Worm (Caenorhabditis elegans): ENCODE results near the gene srt-48.
"Not testable (repeated sequence)": the region's sequence is repeated elsewhere in the genome, so short reads cannot be mapped to it uniquely, and the experiment has no call there.

srt-48 gene

ce11 chrIV:15049288-15050094 is 19.2 kb downstream of the srt-48 start (continued):
- TF ChIP-seq hrde-1 (tag; optimal IDR thresholded peaks at IDR 0.05; ENCODE audit: borderline replicate concordance) (peak; percentile 45), F39B2.1 (GFP tag; IDR thresholded peaks at IDR 0.05) (no peak), nhr-27 (tag; optimal IDR thresholded peaks at IDR 0.05) (no peak), chd-7 (tag; optimal IDR thresholded peaks at IDR 0.05) (peak; percentile 76), snpc-3.4 (tag; optimal IDR thresholded peaks at IDR 0.05) (peak; percentile 3), repo-1 (tag; optimal IDR thresholded peaks at IDR 0.05) (peak; percentile 66), tbx-9 (tag; optimal IDR thresholded peaks at IDR 0.05; ENCODE audit: borderline replicate concordance) (no peak), lsy-27 (tag; optimal IDR thresholded peaks at IDR 0.05; ENCODE audit: borderline replicate concordance, insufficient read depth) (no peak), egl-18 (GFP tag; IDR thresholded peaks at IDR 0.05) (no peak), B0019.2 (GFP tag; conservative IDR thresholded peaks at IDR 0.05) (no peak), rpc-1 (optimal IDR thresholded peaks at IDR 0.05) (no peak), rpc-1 (tag; optimal IDR thresholded peaks at IDR 0.05) (no peak), F10E7.11 (tag; optimal IDR thresholded peaks at IDR 0.05) (no peak), T26A5.8 (tag; optimal IDR thresholded peaks at IDR 0.05) (peak; percentile 37), rec-8 (tag; optimal IDR thresholded peaks at IDR 0.05) (peak in 1 of 2 experiments; percentile 24), aptf-2 (GFP tag; conservative IDR thresholded peaks at IDR 0.05) (0 out of 2 replicates have a peak, but pooled peaks have one; percentile 27), egrh-3 (GFP tag; IDR thresholded peaks at IDR 0.05) (no peak), ama-1 (optimal IDR thresholded peaks at IDR 0.05) (no peak), ama-1 (GFP tag; optimal IDR thresholded peaks at IDR 0.05) (peak in 1 of 2 experiments; percentile 32), nhr-90 (tag; optimal IDR thresholded peaks at IDR 0.05) (no peak), ceh-58 (GFP tag; IDR thresholded peaks at IDR 0.05) (no peak), ztf-6 (GFP tag; IDR thresholded peaks at IDR 0.05) (no peak), let-607 (tag; optimal IDR thresholded peaks at IDR 0.05) (peak in 1 of 2 experiments; percentile 9), nfyb-1 (GFP tag; IDR thresholded peaks at IDR 0.05) (peak; percentile 94)

- TF ChIP-seq mcd-1 (GFP tag; IDR thresholded peaks at IDR 0.05) (0 out of 2 replicates have a peak, but pooled peaks have one; percentile 29), snpc-4 (tag; optimal IDR thresholded peaks at IDR 0.05) (peak in 1 of 4 experiments; percentile 67)
- not testable (repeated sequence) for TF ChIP-seq snpc-4 (GFP tag; optimal IDR thresholded peaks at IDR 0.05)
Measured at ce11 chrIV:15047940-15048339, 20.8 kb downstream of the srt-48 start.

ce11 chrIV:15046162-15046561 is 22.6 kb downstream of the srt-48 start:
- TF ChIP-seq ceh-91 (GFP tag; IDR thresholded peaks at IDR 0.05) (no peak), cebp-2 (GFP tag; IDR thresholded peaks at IDR 0.05) (peak; percentile 83; the same call in 1 of the 2 replicates), lin-26 (GFP tag; IDR thresholded peaks at IDR 0.05) (0 out of 2 replicates have a peak, but pooled peaks have one; percentile 37), egrh-3 (GFP tag; IDR thresholded peaks at IDR 0.05) (peak; percentile 45; the same call in 1 of the 2 replicates), dox-1 (GFP tag; IDR thresholded peaks at IDR 0.05) (0 out of 2 replicates have a peak, but pooled peaks have one; percentile 9), mes-4 (tag; optimal IDR thresholded peaks at IDR 0.05) (no peak), snpc-4 (GFP tag; optimal IDR thresholded peaks at IDR 0.05) (no peak), snpc-4 (tag; optimal IDR thresholded peaks at IDR 0.05) (peak in 1 of 4 experiments; percentile 37), tbx-9 (tag; optimal IDR thresholded peaks at IDR 0.05; ENCODE audit: borderline replicate concordance) (no peak), zfh-2 (GFP tag; conservative IDR thresholded peaks at IDR 0.05) (peak; percentile 46; the same call in 1 of the 2 replicates), ztf-18 (tag; optimal IDR thresholded peaks at IDR 0.05) (peak; percentile 37), C17E4.6 (GFP tag; IDR thresholded peaks at IDR 0.05) (no peak), nhr-179 (tag; optimal IDR thresholded peaks at IDR 0.05) (no peak), ceh-58 (GFP tag; IDR thresholded peaks at IDR 0.05) (no peak)
